Worm (Caenorhabditis elegans) whole organism, midembryonic: ENCODE results near the gene ccdc-149.

Source experiments
- cog-1 ChIP-seq: sonication (generic microtip); optimal IDR thresholded peaks from 2 replicates; lab custom pipeline; 2016; ENCODE audit warnings: missing genetic modification characterization, missing compliant biosample characterization
- flt-1 ChIP-seq: fragments of 200-800 bp; sonication (Bioruptor generic); IDR thresholded peaks from 2 replicates; pipeline ENCODE4 v1.3.6; 2022; ENCODE audit warnings: missing genetic modification characterization, missing compliant biosample characterization
- klf-2 ChIP-seq: fragments of 200-800 bp; sonication (Bioruptor generic); conservative IDR thresholded peaks from 2 replicates; pipeline ENCODE4 v1.3.6; 2022; ENCODE audit warnings: missing genetic modification reagents, missing genetic modification characterization, missing compliant biosample characterization
- med-1 ChIP-seq: sonication (generic microtip); optimal IDR thresholded peaks from 2 replicates; lab custom pipeline; 2017; ENCODE audit warnings: missing genetic modification characterization, mild to moderate bottlenecking, missing compliant biosample characterization, antibody characterized with exemption, missing genetic modification reagents; ENCODE audit not compliant: insufficient read depth
- ref-1 ChIP-seq: fragments of 200-800 bp; sonication (Bioruptor generic); conservative IDR thresholded peaks from 2 replicates; pipeline ENCODE4 v1.3.6; 2022; ENCODE audit warnings: missing genetic modification reagents, missing genetic modification characterization, missing compliant biosample characterization
- tab-1 ChIP-seq: fragments of 200-800 bp; sonication (Bioruptor generic); IDR thresholded peaks from 2 replicates; pipeline ENCODE4 v1.3.6; 2022; ENCODE audit warnings: missing genetic modification characterization, missing compliant biosample characterization
- ztf-23 ChIP-seq: fragments of 200-800 bp; sonication (Bioruptor generic); IDR thresholded peaks from 2 replicates; pipeline ENCODE4 v1.3.6; 2022; ENCODE audit warnings: missing genetic modification reagents, missing genetic modification characterization, missing compliant biosample characterization
- ztf-29 ChIP-seq: fragments of 200-800 bp; sonication (Bioruptor generic); IDR thresholded peaks from 2 replicates; pipeline ENCODE4 v1.3.6; 2022; ENCODE audit warnings: missing genetic modification reagents, missing genetic modification characterization, missing compliant biosample characterization

ce11 chrX:11463005-11463404, 48.2 kb downstream of the ccdc-149 start:
- TF ChIP-seq ztf-23 (GFP tag; lab: Robert Waterston, UW) (no peak), med-1 (no peak), cog-1 (tag; lab: Kevin White, UChicago) (no peak), flt-1 (no peak), tab-1 (GFP tag; lab: Robert Waterston, UW) (no peak), ztf-29 (GFP tag; lab: Robert Waterston, UW) (no peak), klf-2 (GFP tag; lab: Robert Waterston, UW) (no peak), ref-1 (no peak)
